Worm (Caenorhabditis elegans) whole organism, mixed stage, embryonic: ENCODE data around the gene mip-2.

ENCODE experiments used
- blmp-1 ChIP-seq: fragments of 150-350 bp; optimal IDR thresholded peaks from 2 replicates; lab custom pipeline; 2014; ENCODE audit warnings: missing biosample characterization, missing genetic modification characterization
- drap-1 ChIP-seq: fragments of 200-800 bp; sonication (Bioruptor generic); optimal IDR thresholded peaks from 3 replicates; lab custom pipeline; 2018; ENCODE audit warnings: mild to moderate bottlenecking, missing genetic modification characterization, missing compliant biosample characterization
- elt-3 ChIP-seq: fragments of 150-350 bp; optimal IDR thresholded peaks from 2 replicates; lab custom pipeline; 2014; ENCODE audit warnings: missing biosample characterization, missing genetic modification characterization
- flh-1 ChIP-seq: fragments of 200-800 bp; sonication (Bioruptor generic); optimal IDR thresholded peaks from 2 replicates; lab custom pipeline; 2018; ENCODE audit warnings: mild to moderate bottlenecking, missing genetic modification characterization, moderate library complexity, missing compliant biosample characterization
- lin-32 ChIP-seq: fragments of 200-800 bp; sonication (Bioruptor generic); optimal IDR thresholded peaks from 2 replicates; lab custom pipeline; 2018; ENCODE audit warnings: mild to moderate bottlenecking, missing genetic modification characterization, missing compliant biosample characterization
- mep-1 ChIP-seq: fragments of 150-350 bp; optimal IDR thresholded peaks from 2 replicates; lab custom pipeline; 2017; ENCODE audit warnings: missing biosample characterization, missing genetic modification reagents, missing genetic modification characterization, inconsistent platforms
- nhr-237 ChIP-seq: fragments of 150-350 bp; optimal IDR thresholded peaks from 2 replicates; lab custom pipeline; 2014; ENCODE audit warnings: missing biosample characterization, missing genetic modification characterization
- nhr-28 ChIP-seq: fragments of 150-350 bp; optimal IDR thresholded peaks from 2 replicates; lab custom pipeline; 2014; ENCODE audit warnings: missing biosample characterization, missing genetic modification characterization
- nhr-76 ChIP-seq: sonication (generic microtip); optimal IDR thresholded peaks from 2 replicates; lab custom pipeline; 2017; ENCODE audit warnings: missing biosample characterization, missing genetic modification characterization
- pha-4 ChIP-seq: fragments of 150-350 bp; optimal IDR thresholded peaks from 2 replicates; lab custom pipeline; 2018; ENCODE audit warnings: missing biosample characterization, missing genetic modification reagents, missing genetic modification characterization
- sptf-1 ChIP-seq: sonication (generic microtip); optimal IDR thresholded peaks from 2 replicates; lab custom pipeline; 2017; ENCODE audit warnings: mild to moderate bottlenecking, missing genetic modification characterization, moderate library complexity, missing compliant biosample characterization
- unc-62 ChIP-seq: fragments of 150-350 bp; optimal IDR thresholded peaks from 2 replicates; lab custom pipeline; 2014; ENCODE audit warnings: missing biosample characterization, missing genetic modification reagents, missing genetic modification characterization
- zip-8 ChIP-seq: fragments of 150-350 bp; optimal IDR thresholded peaks from 2 replicates; lab custom pipeline; 2014; ENCODE audit warnings: missing biosample characterization, missing genetic modification characterization
- ztf-11 ChIP-seq: fragments of 150-350 bp; optimal IDR thresholded peaks from 2 replicates; lab custom pipeline; 2014; ENCODE audit warnings: missing biosample characterization, missing genetic modification characterization

ce11 chrV:13652322-13652721, 19.4 kb downstream of the mip-2 start:
- TF ChIP-seq mep-1 (tag; lab: Kevin White, UChicago), result no peak
- TF ChIP-seq zip-8 (tag; lab: Kevin White, UChicago), result no peak
- TF ChIP-seq ztf-11, result no peak
- TF ChIP-seq pha-4, result no peak
- no peak for TF ChIP-seq nhr-76 (tag; lab: Kevin White, UChicago)
- no peak for TF ChIP-seq blmp-1 (tag; lab: Kevin White, UChicago)
- TF ChIP-seq sptf-1 (tag; lab: Kevin White, UChicago), result no peak
- no peak for TF ChIP-seq flh-1 (GFP tag; lab: Kevin White, UChicago)
- TF ChIP-seq lin-32 (GFP tag; lab: Kevin White, UChicago), result no peak
- TF ChIP-seq unc-62 (GFP tag; lab: Kevin White, UChicago), result no peak
- TF ChIP-seq elt-3 (tag; lab: Kevin White, UChicago), result no peak
- TF ChIP-seq nhr-237 (tag; lab: Kevin White, UChicago), result no peak
- no peak for TF ChIP-seq nhr-28 (tag; lab: Kevin White, UChicago)
- TF ChIP-seq drap-1 (GFP tag; lab: Kevin White, UChicago), result no peak
